Fruit fly (Drosophila melanogaster): ENCODE data around the gene Fuca.
A peak's percentile ranks its signal among the peaks of the same experiment; 100 is the strongest.

Gene Fuca

DNA sequence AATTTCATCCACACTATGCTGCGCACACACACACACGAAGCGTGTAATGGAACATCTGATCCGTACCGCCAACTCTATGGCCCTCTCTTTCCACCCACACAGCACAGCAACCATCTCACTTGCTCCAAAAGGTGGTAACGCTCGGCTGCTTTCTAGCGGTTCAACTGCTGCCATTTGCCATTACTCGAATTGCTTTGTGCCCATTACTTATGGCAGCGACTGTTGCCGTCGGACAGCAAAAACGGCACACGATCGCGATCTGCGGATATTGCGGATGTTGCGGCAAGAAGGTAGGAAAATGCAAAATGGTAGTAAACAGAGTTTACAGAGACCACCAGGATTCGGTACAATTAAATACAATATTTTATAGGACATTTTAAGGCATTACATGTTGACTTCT, 32.3 kb upstream of the Fuca start (continued):
- TF ChIP-seq sd (tag; optimal IDR thresholded peaks at IDR 0.05) (no peak), Dll (GFP tag; IDR thresholded peaks at IDR 0.05; ENCODE audit: partially characterized antibody) (0 out of 4 replicates have a peak, but pooled peaks have one; percentile 35), CG1832 (GFP tag; optimal IDR thresholded peaks at IDR 0.05) (peak; percentile 39), E2f1 (GFP tag; IDR thresholded peaks at IDR 0.05) (no peak), CG8388 (GFP tag; optimal IDR thresholded peaks at IDR 0.05) (peak; percentile 76), pros (GFP tag; optimal IDR thresholded peaks at IDR 0.05) (peak; percentile 20), CG5953 (GFP tag; IDR thresholded peaks at IDR 0.05) (no peak)

dm6 chr3L:11554338-11554737, 31.8 kb upstream of the Fuca start:
- TF ChIP-seq Hr3 (GFP tag; optimal IDR thresholded peaks at IDR 0.05) (peak; percentile 77), Ets97D (GFP tag; optimal IDR thresholded peaks at IDR 0.05) (peak; percentile 33), mirr (GFP tag; optimal IDR thresholded peaks at IDR 0.05) (no peak), CG17612 (GFP tag; IDR thresholded peaks at IDR 0.05) (0 out of 2 replicates have a peak, but pooled peaks have one; percentile 7), CG12104 (GFP tag; optimal IDR thresholded peaks at IDR 0.05) (peak; percentile 78), CHES-1-like (GFP tag; optimal IDR thresholded peaks at IDR 0.05) (peak; percentile 59), pum (GFP tag; optimal IDR thresholded peaks at IDR 0.05) (peak; percentile 79), sens (GFP tag) (peak; percentile 99), dimm (GFP tag; IDR thresholded peaks at IDR 0.05) (no peak), CG17359 (tag; optimal IDR thresholded peaks at IDR 0.05) (peak; percentile 79), Nf-YC (tag; optimal IDR thresholded peaks at IDR 0.05) (peak; percentile 18), jigr1 (GFP tag; IDR thresholded peaks at IDR 0.05) (no peak), ro (GFP tag; IDR thresholded peaks at IDR 0.05) (peak; percentile 67; the same call in 1 of the 2 replicates), CG6791 (GFP tag; IDR thresholded peaks at IDR 0.05; ENCODE audit: partially characterized antibody) (no peak), CG17829 (tag; optimal IDR thresholded peaks at IDR 0.05) (peak; percentile 96), Chrac-16 (GFP tag; optimal IDR thresholded peaks at IDR 0.05) (peak; percentile 87), Nf-YB (GFP tag; optimal IDR thresholded peaks at IDR 0.05) (peak; percentile 77), zen2 (GFP tag; IDR thresholded peaks at IDR 0.05; ENCODE audit: partially characterized antibody) (no peak), yki (optimal IDR thresholded peaks at IDR 0.05) (no peak), CG3407 (GFP tag; optimal IDR thresholded peaks at IDR 0.05) (peak; percentile 85), nmo (GFP tag; optimal IDR thresholded peaks at IDR 0.05) (peak; percentile 89), ara (GFP tag; IDR thresholded peaks at IDR 0.05) (peak; percentile 96), usp (GFP tag; optimal IDR thresholded peaks at IDR 0.05) (no peak), CG7963 (GFP tag; IDR thresholded peaks at IDR 0.05; ENCODE audit: partially characterized antibody) (no peak), twi (tag; optimal IDR thresholded peaks at IDR 0.05) (peak; percentile 80), CG10209 (GFP tag; optimal IDR thresholded peaks at IDR 0.05) (peak; percentile 82), Gsc (GFP tag; IDR thresholded peaks at IDR 0.05) (no peak; the same call in 1 of the 2 replicates), sc (optimal IDR thresholded peaks at IDR 0.05) (no peak), sc (GFP tag; optimal IDR thresholded peaks at IDR 0.05) (peak; percentile 91), Meics (GFP tag; optimal IDR thresholded peaks at IDR 0.05) (peak; percentile 51), CG6254 (GFP tag; optimal IDR thresholded peaks at IDR 0.05) (peak; percentile 93), scrt (GFP tag; optimal IDR thresholded peaks at IDR 0.05) (peak; percentile 50), vnd (GFP tag; IDR thresholded peaks at IDR 0.05; ENCODE audit: partially characterized antibody) (no peak), CG4404 (GFP tag; IDR thresholded peaks at IDR 0.05) (peak; percentile 90), gsb (GFP tag; IDR thresholded peaks at IDR 0.05) (no peak), cg (GFP tag; optimal IDR thresholded peaks at IDR 0.05) (no peak), gce (GFP tag; IDR thresholded peaks at IDR 0.05) (peak; percentile 39; the same call in 1 of the 3 replicates), bcd (GFP tag; optimal IDR thresholded peaks at IDR 0.05) (peak; percentile 72), CG12071 (GFP tag; optimal IDR thresholded peaks at IDR 0.05) (peak; percentile 29), sna (GFP tag; IDR thresholded peaks at IDR 0.05; ENCODE audit: partially characterized antibody) (no peak), CG30403 (GFP tag; optimal IDR thresholded peaks at IDR 0.05) (peak; percentile 86), eyg (GFP tag; optimal IDR thresholded peaks at IDR 0.05) (no peak), exex (tag; optimal IDR thresholded peaks at IDR 0.05) (no peak)
